Worm (Caenorhabditis elegans) whole organism, L1 larva: Measurements from ENCODE around the gene sumv-2.

ENCODE experiments used
- C04F5.9 ChIP-seq: sonication (generic microtip); optimal IDR thresholded peaks from 2 replicates; lab custom pipeline; 2016; ENCODE audit warnings: missing genetic modification characterization, missing compliant biosample characterization
- C16A3.4 ChIP-seq: fragments of 150-350 bp; optimal IDR thresholded peaks from 2 replicates; lab custom pipeline; 2014; ENCODE audit warnings: missing biosample characterization, missing genetic modification characterization
- F16B12.6 ChIP-seq: fragments of 150-350 bp; optimal IDR thresholded peaks from 2 replicates; lab custom pipeline; 2014; ENCODE audit warnings: missing biosample characterization, missing genetic modification characterization
- alr-1 ChIP-seq: fragments of 200-800 bp; sonication (Bioruptor generic); optimal IDR thresholded peaks from 2 replicates; lab custom pipeline; 2018; ENCODE audit warnings: borderline replicate concordance, mild to moderate bottlenecking, missing genetic modification characterization, missing compliant biosample characterization
- aly-2 ChIP-seq: fragments of 150-350 bp; optimal IDR thresholded peaks from 2 replicates; lab custom pipeline; 2014; ENCODE audit warnings: missing biosample characterization, missing genetic modification characterization
- blmp-1 ChIP-seq: fragments of 150-350 bp; optimal IDR thresholded peaks from 2 replicates; lab custom pipeline; 2014; ENCODE audit warnings: missing biosample characterization, missing genetic modification characterization
- ceh-8 ChIP-seq: fragments of 200-800 bp; sonication (Bioruptor generic); optimal IDR thresholded peaks from 2 replicates; lab custom pipeline; 2018; ENCODE audit warnings: mild to moderate bottlenecking, missing genetic modification characterization, moderate library complexity, missing compliant biosample characterization
- dpl-1 ChIP-seq, 3 experiments: fragments of 150-350 bp in 2 of 3; sonication (generic microtip) in 1 of 3; optimal IDR thresholded peaks; 2 replicates each; lab custom pipeline; 2014 to 2017; ENCODE audit warnings: missing biosample characterization in 3 of 3, missing genetic modification characterization in 3 of 3, missing genetic modification reagents in 3 of 3
- dsc-1 ChIP-seq: sonication (generic microtip); optimal IDR thresholded peaks from 2 replicates; lab custom pipeline; 2016; ENCODE audit warnings: mild to moderate bottlenecking, missing genetic modification characterization, missing compliant biosample characterization
- efl-1 ChIP-seq, 4 experiments: fragments of 150-350 bp; optimal IDR thresholded peaks in 3 of 4; peaks in 1 of 4; 1 replicate in 1 of 4; 2 replicates in 3 of 4; lab custom pipeline; 2014; ENCODE audit warnings: missing biosample characterization in 2 of 4, missing genetic modification characterization in 2 of 4, missing genetic modification reagents in 2 of 4
- efl-3 ChIP-seq: fragments of 200-800 bp; sonication (Bioruptor generic); optimal IDR thresholded peaks from 2 replicates; lab custom pipeline; 2018; ENCODE audit warnings: mild to moderate bottlenecking, missing genetic modification characterization, missing compliant biosample characterization
- egl-13 ChIP-seq: sonication (generic microtip); optimal IDR thresholded peaks from 2 replicates; lab custom pipeline; 2016; ENCODE audit warnings: missing genotype, missing genetic modification reagents, missing genetic modification characterization, missing compliant biosample characterization
- elt-2 ChIP-seq: sonication (generic microtip); optimal IDR thresholded peaks from 2 replicates; lab custom pipeline; 2016; ENCODE audit warnings: missing genetic modification characterization, mild to moderate bottlenecking, inconsistent platforms, missing compliant biosample characterization, missing genetic modification reagents
- elt-3 ChIP-seq, 6 experiments: fragments of 150-350 bp in 1 of 6; sonication (generic microtip); optimal IDR thresholded peaks; 2 replicates each; lab custom pipeline; 2017 to 2018; ENCODE audit warnings: missing biosample characterization in 6 of 6, missing genetic modification characterization in 6 of 6, inconsistent platforms in 1 of 6
- fkh-8 ChIP-seq: sonication (generic microtip); optimal IDR thresholded peaks from 2 replicates; lab custom pipeline; 2016; ENCODE audit warnings: mild to moderate bottlenecking, missing genetic modification characterization, missing compliant biosample characterization
- fos-1 ChIP-seq: fragments of 150-350 bp; optimal IDR thresholded peaks from 2 replicates; lab custom pipeline; 2014; ENCODE audit warnings: missing biosample characterization, missing genetic modification characterization
- hpl-2 ChIP-seq: fragments of 150-350 bp; optimal IDR thresholded peaks from 2 replicates; lab custom pipeline; 2014; ENCODE audit warnings: missing biosample characterization, missing genetic modification reagents, missing genetic modification characterization
- irx-1 ChIP-seq: sonication (generic microtip); optimal IDR thresholded peaks from 2 replicates; lab custom pipeline; 2016; ENCODE audit warnings: missing genetic modification characterization, missing compliant biosample characterization
- lin-14 ChIP-seq: fragments of 200-800 bp; sonication (Bioruptor generic); optimal IDR thresholded peaks from 2 replicates; lab custom pipeline; 2018; ENCODE audit warnings: mild to moderate bottlenecking, missing genetic modification characterization, moderate library complexity, missing compliant biosample characterization
- lin-35 ChIP-seq, 2 experiments: fragments of 150-350 bp; optimal IDR thresholded peaks; 2 replicates each; lab custom pipeline; 2014; ENCODE audit warnings: missing biosample characterization in 2 of 2, missing genetic modification characterization in 2 of 2, missing genetic modification reagents in 2 of 2
- lin-39 ChIP-seq: fragments of 150-350 bp; optimal IDR thresholded peaks from 2 replicates; lab custom pipeline; 2014; ENCODE audit warnings: missing biosample characterization, missing genetic modification reagents, missing genetic modification characterization
- lsy-2 ChIP-seq, 2 experiments: fragments of 150-350 bp; optimal IDR thresholded peaks; 2 replicates each; lab custom pipeline; 2014; ENCODE audit warnings: missing biosample characterization in 2 of 2, missing genetic modification characterization in 2 of 2
- mab-9 ChIP-seq: fragments of 200-800 bp; sonication (Bioruptor generic); IDR thresholded peaks from 2 replicates; pipeline ENCODE4 v1.3.6; 2022; ENCODE audit warnings: missing genetic modification reagents, missing genetic modification characterization, missing compliant biosample characterization
- mdl-1 ChIP-seq, 2 experiments: fragments of 150-350 bp; optimal IDR thresholded peaks; 2 replicates each; lab custom pipeline; 2014 to 2017; ENCODE audit warnings: missing biosample characterization in 2 of 2, missing genetic modification characterization in 2 of 2, inconsistent platforms in 1 of 2
- mef-2 ChIP-seq: fragments of 150-350 bp; optimal IDR thresholded peaks from 2 replicates; lab custom pipeline; 2014; ENCODE audit warnings: missing biosample characterization, missing genetic modification characterization
- mep-1 ChIP-seq: fragments of 150-350 bp; optimal IDR thresholded peaks from 2 replicates; lab custom pipeline; 2014; ENCODE audit warnings: missing biosample characterization, missing genetic modification characterization
- nhr-12 ChIP-seq: sonication (generic microtip); optimal IDR thresholded peaks from 2 replicates; lab custom pipeline; 2017; ENCODE audit warnings: missing biosample characterization, missing genetic modification characterization
- nhr-20 ChIP-seq: sonication (generic microtip); optimal IDR thresholded peaks from 2 replicates; lab custom pipeline; 2016; ENCODE audit warnings: mild to moderate bottlenecking, missing genetic modification characterization, missing compliant biosample characterization
- nhr-28 ChIP-seq: fragments of 150-350 bp; optimal IDR thresholded peaks from 2 replicates; lab custom pipeline; 2014; ENCODE audit warnings: missing biosample characterization, missing genetic modification characterization
- nhr-47 ChIP-seq: sonication (generic microtip); optimal IDR thresholded peaks from 2 replicates; lab custom pipeline; 2016; ENCODE audit warnings: mild to moderate bottlenecking, missing genetic modification characterization, moderate library complexity, missing compliant biosample characterization
- nhr-76 ChIP-seq: sonication (generic microtip); optimal IDR thresholded peaks from 2 replicates; lab custom pipeline; 2017; ENCODE audit warnings: missing biosample characterization, missing genetic modification characterization
- nhr-77 ChIP-seq: fragments of 150-350 bp; optimal IDR thresholded peaks from 2 replicates; lab custom pipeline; 2014; ENCODE audit warnings: missing biosample characterization, missing genetic modification characterization
- nhr-85 ChIP-seq: sonication (generic microtip); peaks from one replicate; lab custom pipeline; 2016; ENCODE audit warnings: missing genetic modification characterization, inconsistent platforms, missing compliant biosample characterization
- nhr-90 ChIP-seq: sonication (generic microtip); optimal IDR thresholded peaks from 2 replicates; lab custom pipeline; 2016; ENCODE audit warnings: mild to moderate bottlenecking, missing genetic modification characterization, missing compliant biosample characterization; ENCODE audit not compliant: poor library complexity
- skn-1 ChIP-seq: fragments of 150-350 bp; optimal IDR thresholded peaks from 2 replicates; lab custom pipeline; 2014; ENCODE audit warnings: missing biosample characterization, missing genetic modification characterization
- snpc-4 ChIP-seq: fragments of 150-350 bp; optimal IDR thresholded peaks from 2 replicates; lab custom pipeline; 2014; ENCODE audit warnings: missing biosample characterization, missing genetic modification characterization
- sox-4 ChIP-seq: sonication (generic microtip); optimal IDR thresholded peaks from 2 replicates; lab custom pipeline; 2016; ENCODE audit warnings: missing genetic modification characterization, missing compliant biosample characterization
- sup-37 ChIP-seq: fragments of 200-800 bp; sonication (Bioruptor generic); optimal IDR thresholded peaks from 2 replicates; lab custom pipeline; 2018; ENCODE audit warnings: mild to moderate bottlenecking, missing genetic modification characterization, missing compliant biosample characterization
- swsn-7 ChIP-seq: sonication (generic microtip); optimal IDR thresholded peaks from 2 replicates; lab custom pipeline; 2016; ENCODE audit warnings: missing genetic modification characterization, missing compliant biosample characterization
- unc-130 ChIP-seq: fragments of 150-350 bp; optimal IDR thresholded peaks from 2 replicates; lab custom pipeline; 2017; ENCODE audit warnings: missing biosample characterization, missing genetic modification characterization, inconsistent platforms
- unc-30 ChIP-seq: sonication (generic microtip); optimal IDR thresholded peaks from 2 replicates; lab custom pipeline; 2017; ENCODE audit warnings: missing biosample characterization, missing genetic modification characterization
- unc-86 ChIP-seq: sonication (generic microtip); optimal IDR thresholded peaks from 2 replicates; lab custom pipeline; 2016; ENCODE audit warnings: missing genetic modification characterization, missing compliant biosample characterization

sumv-2 gene

DNA sequence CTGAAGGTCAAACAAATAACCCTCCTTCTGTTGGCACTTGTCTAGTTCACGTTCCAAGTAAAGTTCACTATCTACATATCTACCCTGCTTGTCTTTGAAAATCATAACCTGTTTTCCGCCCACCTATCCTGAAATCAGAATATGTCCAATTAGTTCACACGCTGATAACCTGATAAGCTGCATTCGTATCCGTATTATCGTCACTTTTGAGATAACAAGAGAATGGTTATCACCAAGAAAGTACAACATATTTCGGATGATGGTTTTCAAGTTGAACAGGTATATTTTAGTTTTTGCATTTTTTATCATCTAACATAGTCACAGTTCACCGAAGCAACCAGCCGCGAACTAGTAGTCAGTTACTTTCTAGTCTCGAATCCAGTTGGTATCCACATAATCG lies 26.6 kb upstream of the sumv-2 start:
- TF ChIP-seq nhr-85 (tag; lab: Kevin White, UChicago), result peak; percentile 11
- no peak for TF ChIP-seq efl-1 (optimal IDR thresholded peaks at IDR 0.05; lab: Kevin White, UChicago)
- peak in 1 of 2 experiments; percentile 87 for TF ChIP-seq efl-1 (GFP tag; optimal IDR thresholded peaks at IDR 0.05 in 1 of 2; lab: Kevin White, UChicago)
- TF ChIP-seq unc-30 (tag; lab: Kevin White, UChicago), result no peak

- TF ChIP-seq C04F5.9 (no peak), elt-2 (tag; lab: Kevin White, UChicago) (peak; percentile 76)
- TF ChIP-seq, all 84 proteins: peak for 1
Measured at ce11 chrV:4598489-4598888, 18.9 kb upstream of the sumv-2 start.

DNA sequence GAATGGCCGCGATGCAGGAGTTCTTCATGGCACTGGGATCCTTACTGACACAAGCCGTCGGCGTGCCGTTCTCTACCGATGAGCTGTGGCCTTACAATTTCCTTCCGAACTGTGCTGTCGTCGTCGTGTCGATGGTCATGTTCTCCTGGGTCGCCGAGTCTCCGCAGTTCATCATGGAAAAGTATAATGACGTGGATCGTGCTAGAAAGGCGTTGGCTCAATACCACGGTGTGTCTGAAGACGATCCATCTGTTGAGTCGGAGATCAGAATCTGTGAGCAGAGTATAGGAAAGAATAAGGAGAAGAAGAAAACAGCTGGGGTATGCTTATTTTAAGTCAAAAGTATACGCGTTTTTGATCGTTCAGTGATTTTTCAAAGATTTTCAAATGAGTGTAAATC lies 18.1 kb upstream of the sumv-2 start:
- TF ChIP-seq snpc-4 (no peak), efl-1 (optimal IDR thresholded peaks at IDR 0.05; lab: Kevin White, UChicago) (no peak), efl-1 (GFP tag; optimal IDR thresholded peaks at IDR 0.05 in 1 of 2; lab: Kevin White, UChicago) (peak in 1 of 2 experiments; percentile 90)
- TF ChIP-seq, all 84 proteins: peak for 1

DNA sequence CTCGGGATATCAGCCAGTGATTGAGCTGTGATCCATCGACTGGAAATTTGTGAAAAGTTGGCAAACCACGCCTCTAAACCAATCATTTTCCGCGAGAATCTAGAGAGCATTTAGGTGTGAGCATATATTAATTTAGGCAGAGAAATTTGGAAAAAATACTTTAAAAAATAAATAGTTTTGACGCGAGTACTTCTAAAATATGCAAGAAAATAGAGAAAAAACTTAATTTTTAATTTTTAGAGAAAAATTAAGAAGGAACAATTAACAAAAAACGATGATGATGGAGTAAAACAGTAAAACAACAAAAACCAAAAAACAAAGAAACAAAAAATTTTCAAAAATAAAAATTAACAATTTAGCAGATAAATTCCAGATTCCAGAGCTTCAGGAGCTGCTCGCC lies 10.5 kb upstream of the sumv-2 start, which contains the start of gene txt-6:
TSS of gene txt-6 (minus strand) at position 101 of the 400 bp plus-strand sequence.
- TF ChIP-seq nhr-76 (tag; lab: Kevin White, UChicago) (no peak), unc-130 (tag; lab: Kevin White, UChicago) (no peak), nhr-28 (tag; lab: Kevin White, UChicago) (no peak), mdl-1 (tag; optimal IDR thresholded peaks at IDR 0.05; lab: Kevin White, UChicago) (no peak), lin-35 (GFP tag; optimal IDR thresholded peaks at IDR 0.05; lab: Kevin White, UChicago) (no peak), nhr-47 (tag; lab: Kevin White, UChicago) (no peak), blmp-1 (no peak), fkh-8 (tag; lab: Kevin White, UChicago) (no peak), nhr-12 (no peak), egl-13 (tag; lab: Kevin White, UChicago) (no peak), lsy-2 (tag; optimal IDR thresholded peaks at IDR 0.05; lab: Kevin White, UChicago) (no peak)

DNA sequence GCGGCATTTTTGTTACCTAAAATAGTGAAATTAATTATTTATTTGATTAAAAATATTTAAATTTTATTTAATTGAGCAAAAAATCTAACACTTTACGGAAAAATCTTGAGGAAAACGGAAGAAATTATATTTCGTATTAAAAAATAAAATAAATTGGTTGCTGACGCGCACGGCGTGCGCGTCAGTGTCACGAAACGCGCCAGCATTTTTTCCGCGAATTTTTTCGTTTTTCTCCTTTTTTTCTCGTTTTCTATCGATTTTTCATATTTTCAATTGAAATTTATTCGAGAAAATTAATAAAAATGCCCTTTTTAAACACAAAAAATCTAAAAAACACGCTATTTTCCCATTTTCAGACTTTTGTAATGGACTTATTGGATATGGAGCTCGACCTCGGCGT lies 1.6 kb upstream of the sumv-2 start, which contains the start of the genes Y61A9LA.10 and F54D11.4:
TSS of gene Y61A9LA.10 (minus strand) at position 16 of the 400 bp plus-strand sequence.
TSS of gene F54D11.4 (plus strand) at position 350 of the 400 bp plus-strand sequence.
- TF ChIP-seq ceh-8 (GFP tag; lab: Kevin White, UChicago) (no peak), sup-37 (no peak), nhr-47 (tag; lab: Kevin White, UChicago) (peak; percentile 80), F16B12.6 (peak; percentile 5), blmp-1 (peak; percentile 39), elt-2 (tag; lab: Kevin White, UChicago) (peak; percentile 28), fos-1 (tag; lab: Kevin White, UChicago) (peak; percentile 11), sox-4 (peak; percentile 24), skn-1 (tag; lab: Kevin White, UChicago) (peak; percentile 54), unc-130 (tag; lab: Kevin White, UChicago) (no peak), mep-1 (tag; lab: Kevin White, UChicago) (peak; percentile 84), swsn-7 (tag; lab: Kevin White, UChicago) (peak; percentile 67), dsc-1 (tag; lab: Kevin White, UChicago) (peak; percentile 66), mab-9 (GFP tag; lab: Robert Waterston, UW) (no peak), unc-86 (tag; lab: Kevin White, UChicago) (peak; percentile 40), efl-3 (GFP tag; lab: Kevin White, UChicago) (no peak), lin-39 (tag; lab: Kevin White, UChicago) (peak; percentile 32), C04F5.9 (no peak), efl-1 (optimal IDR thresholded peaks at IDR 0.05; lab: Kevin White, UChicago) (peak; percentile 55 to 63), efl-1 (GFP tag; optimal IDR thresholded peaks at IDR 0.05 in 1 of 2; lab: Kevin White, UChicago) (peak; percentile 66 to 94), mef-2 (tag; lab: Kevin White, UChicago) (no peak), snpc-4 (peak; percentile 13), irx-1 (tag; lab: Kevin White, UChicago) (peak; percentile 58), lin-14 (no peak), nhr-77 (tag; lab: Kevin White, UChicago) (no peak), elt-3 (tag; optimal IDR thresholded peaks at IDR 0.05; lab: Kevin White, UChicago) (peak in 1 of 6 experiments; percentile 43), lin-35 (GFP tag; optimal IDR thresholded peaks at IDR 0.05; lab: Kevin White, UChicago) (peak; percentile 54 to 75), nhr-20 (tag; lab: Kevin White, UChicago) (peak; percentile 59), nhr-85 (tag; lab: Kevin White, UChicago) (peak; percentile 79), hpl-2 (GFP tag; lab: Kevin White, UChicago) (peak; percentile 15), nhr-90 (peak; percentile 69), dpl-1 (GFP tag; optimal IDR thresholded peaks at IDR 0.05; lab: Kevin White, UChicago) (peak; percentile 53 to 73 (median 66)), lsy-2 (tag; optimal IDR thresholded peaks at IDR 0.05; lab: Kevin White, UChicago) (peak; percentile 70 to 78), alr-1 (tag; lab: Kevin White, UChicago) (no peak), C16A3.4 (peak; percentile 39), aly-2 (tag; lab: Kevin White, UChicago) (no peak)
